Fruit fly (Drosophila melanogaster): Measurements from ENCODE around the gene Cog2.

Gene Cog2

dm6 chr3R:15347822-15348221, 13.6 kb downstream of the Cog2 start, which contains the start of the genes CG42726 and CG42727:
TSS of gene CG42726 (plus strand) at chr3R:15348048.
TSS of gene CG42727 (plus strand) at chr3R:15348048.
- TF ChIP-seq rn (GFP tag; IDR thresholded peaks at IDR 0.05) (no peak), Pif1A (GFP tag; optimal IDR thresholded peaks at IDR 0.05) (no peak), Ets98B (GFP tag; IDR thresholded peaks at IDR 0.05) (peak; percentile 18; the same call in 1 of the 2 replicates), Pif1B (GFP tag; optimal IDR thresholded peaks at IDR 0.05) (no peak), Snoo (tag; optimal IDR thresholded peaks at IDR 0.05) (peak; percentile 44), CG4496 (GFP tag; IDR thresholded peaks at IDR 0.05) (peak; percentile 63; the same call in 2 of the 3 replicates), CG9948 (tag; optimal IDR thresholded peaks at IDR 0.05) (peak; percentile 17), D1 (tag; optimal IDR thresholded peaks at IDR 0.05) (no peak), CG17806 (tag; optimal IDR thresholded peaks at IDR 0.05) (peak; percentile 39), CG13204 (GFP tag; optimal IDR thresholded peaks at IDR 0.05) (no peak), CG8301 (tag; optimal IDR thresholded peaks at IDR 0.05) (no peak), CG8159 (tag; optimal IDR thresholded peaks at IDR 0.05) (no peak), CG34367 (tag; optimal IDR thresholded peaks at IDR 0.05) (peak; percentile 4), CG15710 (tag; optimal IDR thresholded peaks at IDR 0.05) (peak; percentile 49), fd96Ca (GFP tag; IDR thresholded peaks at IDR 0.05) (peak; percentile 31; the same call in 1 of the 3 replicates), CG12605 (GFP tag; IDR thresholded peaks at IDR 0.05) (no peak), CG10348 (GFP tag; IDR thresholded peaks at IDR 0.05) (no peak), CG32121 (GFP tag; IDR thresholded peaks at IDR 0.05) (peak; percentile 49; the same call in 1 of the 2 replicates), EcR (GFP tag; optimal IDR thresholded peaks at IDR 0.05) (no peak), gl (tag; optimal IDR thresholded peaks at IDR 0.05) (no peak)

DNA sequence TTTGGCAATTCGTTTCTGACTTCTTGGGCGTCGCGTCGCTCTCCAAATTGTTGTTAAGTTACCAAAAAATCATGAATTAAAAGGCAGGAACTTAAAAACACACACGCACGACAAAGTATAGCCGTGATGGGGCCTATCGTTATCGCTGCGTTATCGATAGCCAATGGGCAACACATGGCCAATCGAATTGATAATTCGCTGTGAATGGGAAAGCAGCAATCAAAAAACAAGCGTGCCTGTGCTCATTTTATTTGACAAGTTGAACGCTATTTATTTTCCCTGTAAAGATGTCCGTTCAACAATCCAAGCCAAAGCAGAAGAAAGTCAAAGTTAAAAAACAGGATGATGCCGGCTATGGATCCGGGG, 15.5 kb downstream of the Cog2 start, which contains the start of the genes Surf4 and CG31301:
Gene Surf4, minus strand, starts transcription at position 159 of the 366 bp plus-strand sequence.
Gene CG31301, plus strand, starts transcription at position 188 of the 366 bp plus-strand sequence.
- no peak for TF ChIP-seq CG15710 (tag; optimal IDR thresholded peaks at IDR 0.05)
- TF ChIP-seq Ets98B (GFP tag; IDR thresholded peaks at IDR 0.05): no peak
- TF ChIP-seq CG32121 (GFP tag; IDR thresholded peaks at IDR 0.05): no peak
- TF ChIP-seq CG8301 (tag; optimal IDR thresholded peaks at IDR 0.05): no peak
- TF ChIP-seq D1 (tag; optimal IDR thresholded peaks at IDR 0.05): no peak
- no peak for TF ChIP-seq gl (tag; optimal IDR thresholded peaks at IDR 0.05)
- TF ChIP-seq CG8159 (tag; optimal IDR thresholded peaks at IDR 0.05): no peak
- TF ChIP-seq rn (GFP tag; IDR thresholded peaks at IDR 0.05): no peak
- TF ChIP-seq CG17806 (tag; optimal IDR thresholded peaks at IDR 0.05): no peak
- no peak for TF ChIP-seq CG12605 (GFP tag; IDR thresholded peaks at IDR 0.05)
- TF ChIP-seq Snoo (tag; optimal IDR thresholded peaks at IDR 0.05): no peak
- no peak for TF ChIP-seq CG34367 (tag; optimal IDR thresholded peaks at IDR 0.05)
- no peak for TF ChIP-seq CG10348 (GFP tag; IDR thresholded peaks at IDR 0.05)
- TF ChIP-seq CG4496 (GFP tag; IDR thresholded peaks at IDR 0.05): no peak

- no peak for TF ChIP-seq fd96Ca (GFP tag; IDR thresholded peaks at IDR 0.05)
- no peak for TF ChIP-seq Pif1B (GFP tag; optimal IDR thresholded peaks at IDR 0.05)
- TF ChIP-seq CG8301 (tag; optimal IDR thresholded peaks at IDR 0.05): peak; percentile 10
- TF ChIP-seq CG9948 (tag; optimal IDR thresholded peaks at IDR 0.05): no peak
- TF ChIP-seq CG32121 (GFP tag; IDR thresholded peaks at IDR 0.05): no peak
- TF ChIP-seq CG17806 (tag; optimal IDR thresholded peaks at IDR 0.05): no peak
Measured at dm6 chr3R:15345198-15346017, 16.0 kb downstream of the Cog2 start.

DNA sequence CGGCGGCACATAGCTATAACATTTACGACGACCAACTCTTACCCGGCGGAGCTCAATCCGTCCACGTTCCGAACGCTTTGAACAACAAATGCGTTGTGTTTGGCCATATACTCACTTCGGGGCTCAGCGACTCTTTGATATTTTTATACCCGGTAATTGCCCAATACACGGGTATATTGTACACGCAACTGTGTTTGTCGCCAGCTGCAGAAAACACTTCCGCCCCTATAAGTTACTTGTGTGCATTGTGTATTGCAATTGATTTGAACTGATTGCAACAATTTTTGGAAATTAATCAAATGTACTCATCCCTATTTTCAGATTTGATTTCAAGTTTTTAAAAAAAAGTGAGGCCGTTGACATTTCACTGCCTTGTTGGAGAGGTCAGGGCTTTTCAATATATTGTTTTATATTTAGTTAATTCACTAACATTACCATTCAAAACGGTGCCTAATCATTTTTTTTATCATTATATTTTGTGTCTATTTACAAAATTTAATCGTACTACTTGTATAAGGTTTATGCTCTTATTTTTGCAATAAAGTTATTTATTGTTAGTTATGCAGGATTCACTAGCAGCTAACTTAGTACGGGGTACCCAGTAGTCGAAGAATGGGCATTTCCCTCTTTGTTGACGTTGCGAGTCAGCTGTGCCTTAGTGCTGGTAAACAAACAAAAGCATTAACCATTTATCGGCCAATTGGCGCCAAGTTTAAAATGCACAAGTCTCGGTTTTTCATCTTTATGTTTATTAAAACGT, 18.4 kb downstream of the Cog2 start, which contains the start of gene Nagk:
Gene Nagk, minus strand, starts transcription at position 331 of the 760 bp plus-strand sequence.
- TF ChIP-seq CG14655 (GFP tag; optimal IDR thresholded peaks at IDR 0.05) (no peak), CG17806 (tag; optimal IDR thresholded peaks at IDR 0.05) (peak; percentile 21), Snoo (tag; optimal IDR thresholded peaks at IDR 0.05) (peak; percentile 64), CG4496 (GFP tag; IDR thresholded peaks at IDR 0.05) (peak; percentile 34; the same call in 1 of the 3 replicates), EcR (GFP tag; optimal IDR thresholded peaks at IDR 0.05) (peak; percentile 44), fd96Ca (GFP tag; IDR thresholded peaks at IDR 0.05) (no peak), CG13204 (GFP tag; optimal IDR thresholded peaks at IDR 0.05) (no peak), Ets98B (GFP tag; IDR thresholded peaks at IDR 0.05) (peak; percentile 16), CG34367 (tag; optimal IDR thresholded peaks at IDR 0.05) (peak; percentile 35), CG15710 (tag; optimal IDR thresholded peaks at IDR 0.05) (peak; percentile 15), CG8301 (tag; optimal IDR thresholded peaks at IDR 0.05) (peak; percentile 43), CG12605 (GFP tag; IDR thresholded peaks at IDR 0.05) (0 out of 2 replicates have a peak, but pooled peaks have one; percentile 6), CG32121 (GFP tag; IDR thresholded peaks at IDR 0.05) (no peak), CG9948 (tag; optimal IDR thresholded peaks at IDR 0.05) (peak; percentile 17)

DNA sequence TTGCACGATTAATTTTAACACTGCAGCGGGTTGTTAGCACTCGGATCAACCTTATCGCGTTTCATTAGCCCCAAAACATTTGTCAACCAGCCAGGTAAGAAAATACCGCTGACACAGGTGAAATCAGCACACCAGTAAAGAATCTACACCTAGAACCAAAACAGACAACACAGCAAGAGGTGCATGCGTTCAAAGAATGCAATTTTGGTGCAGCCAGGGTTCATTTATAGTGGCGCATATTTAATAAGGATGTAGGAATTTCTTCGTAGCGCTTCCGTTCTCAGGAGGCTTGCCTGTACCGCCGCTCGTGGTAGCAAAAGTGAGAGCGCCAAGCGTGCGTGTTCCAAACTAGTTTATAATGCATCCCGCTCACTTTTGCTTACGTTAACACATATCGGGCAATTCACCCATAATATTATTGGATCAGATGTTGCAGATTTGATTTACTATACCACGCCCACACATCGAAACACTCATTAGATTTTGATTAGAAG, 19.0 kb downstream of the Cog2 start:
- TF ChIP-seq D1 (tag; optimal IDR thresholded peaks at IDR 0.05): no peak
- TF ChIP-seq Pif1B (GFP tag; optimal IDR thresholded peaks at IDR 0.05): no peak
- no peak for TF ChIP-seq CG15710 (tag; optimal IDR thresholded peaks at IDR 0.05)
- TF ChIP-seq CG12605 (GFP tag; IDR thresholded peaks at IDR 0.05): no peak
- peak; percentile 61; the same call in 2 of the 3 replicates for TF ChIP-seq CG4496 (GFP tag; IDR thresholded peaks at IDR 0.05)
- TF ChIP-seq gl (tag; optimal IDR thresholded peaks at IDR 0.05): no peak
- TF ChIP-seq rn (GFP tag; IDR thresholded peaks at IDR 0.05): no peak
- TF ChIP-seq fd96Ca (GFP tag; IDR thresholded peaks at IDR 0.05): peak; percentile 55; the same call in 1 of the 3 replicates
- no peak for TF ChIP-seq CG8301 (tag; optimal IDR thresholded peaks at IDR 0.05)
- peak; percentile 57; the same call in 1 of the 2 replicates for TF ChIP-seq CG32121 (GFP tag; IDR thresholded peaks at IDR 0.05)
- peak; percentile 51; the same call in 1 of the 2 replicates for TF ChIP-seq Ets98B (GFP tag; IDR thresholded peaks at IDR 0.05)
- TF ChIP-seq CG9948 (tag; optimal IDR thresholded peaks at IDR 0.05): no peak
- no peak for TF ChIP-seq Pif1A (GFP tag; optimal IDR thresholded peaks at IDR 0.05)

Measured in whole organism, pupa.